Worm (Caenorhabditis elegans) whole organism, L4/young adult: ENCODE data around the gene mes-2.

Experiments
- dao-5 ChIP-seq: sonication (generic microtip); optimal IDR thresholded peaks from 2 replicates; lab custom pipeline; 2016; ENCODE audit warnings: missing genotype, missing genetic modification characterization, moderate library complexity, missing compliant biosample characterization
- him-1 ChIP-seq: sonication (generic microtip); optimal IDR thresholded peaks from 2 replicates; lab custom pipeline; 2016; ENCODE audit warnings: missing genotype, missing genetic modification reagents, missing genetic modification characterization, missing compliant biosample characterization

DNA sequence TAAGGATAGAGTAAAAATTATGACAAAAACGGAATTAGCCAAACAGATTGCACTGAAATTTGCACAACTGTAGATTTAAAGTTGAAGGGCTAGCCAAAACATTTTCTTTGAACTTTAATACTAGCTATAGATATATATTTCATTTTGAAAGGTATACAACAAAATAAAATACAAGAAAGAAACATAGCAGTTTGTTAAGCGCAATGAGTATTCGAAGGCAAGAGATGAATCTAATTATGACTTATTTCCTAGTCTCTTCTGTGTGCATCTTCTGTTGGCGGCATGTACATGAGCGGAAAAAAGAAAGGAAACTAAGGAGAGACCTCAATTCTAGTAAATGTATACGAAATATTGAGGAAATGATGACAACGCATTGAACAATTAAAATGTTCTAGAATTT is 48.3 kb downstream of the mes-2 start:
- TF ChIP-seq dao-5 (tag; lab: Kevin White, UChicago) (no peak), him-1 (tag; lab: Kevin White, UChicago) (no peak)
